Fruit fly (Drosophila melanogaster) whole organism, prepupa: ENCODE measurements around the gene CG10194.

Source experiments
- Blimp-1 ChIP-seq: fragments of 200-800 bp; sonication (Bioruptor generic); optimal IDR thresholded peaks from 3 replicates; lab custom pipeline; 2017; ENCODE audit warnings: missing biosample characterization, missing genetic modification characterization, mild to moderate bottlenecking, moderate library complexity, missing genetic modification reagents
- CG10669 ChIP-seq: fragments of 200-800 bp; sonication (Bioruptor generic); optimal IDR thresholded peaks from 3 replicates; lab custom pipeline; 2018; ENCODE audit warnings: missing biosample characterization, mild to moderate bottlenecking, missing genetic modification characterization, moderate library complexity
- CG11294 ChIP-seq: fragments of 200-800 bp; sonication (Bioruptor generic); IDR thresholded peaks from 2 replicates; pipeline ENCODE4 v1.3.6; 2022; ENCODE audit warnings: missing biosample characterization, missing genetic modification characterization
- CG11762 ChIP-seq: fragments of 200-800 bp; sonication (Bioruptor generic); optimal IDR thresholded peaks from 3 replicates; lab custom pipeline; 2016; ENCODE audit warnings: missing biosample characterization, missing genetic modification characterization; ENCODE audit not compliant: insufficient read depth
- CG11902 ChIP-seq: fragments of 200-800 bp; sonication (Bioruptor generic); optimal IDR thresholded peaks from 3 replicates; lab custom pipeline; 2016; ENCODE audit warnings: missing biosample characterization, missing genetic modification characterization
- CG15336 ChIP-seq: fragments of 200-800 bp; sonication (Bioruptor generic); IDR thresholded peaks from 2 replicates; pipeline ENCODE4 v1.3.6; 2022; ENCODE audit warnings: missing biosample characterization, missing genetic modification characterization
- CG1621 ChIP-seq: fragments of 200-800 bp; sonication (Bioruptor generic); optimal IDR thresholded peaks from 3 replicates; lab custom pipeline; 2018; ENCODE audit warnings: missing biosample characterization, mild to moderate bottlenecking, missing genetic modification characterization
- CG16779 ChIP-seq: fragments of 200-800 bp; sonication (Bioruptor generic); optimal IDR thresholded peaks from 3 replicates; lab custom pipeline; 2017; ENCODE audit warnings: missing biosample characterization, mild to moderate bottlenecking, missing genetic modification characterization
- CG3032 ChIP-seq: fragments of 200-800 bp; optimal IDR thresholded peaks from 2 replicates; lab custom pipeline; 2019; ENCODE audit warnings: missing biosample characterization, mild to moderate bottlenecking, missing genetic modification characterization, moderate library complexity
- CG31627 ChIP-seq: fragments of 200-800 bp; sonication (Bioruptor generic); optimal IDR thresholded peaks from 3 replicates; lab custom pipeline; 2016; ENCODE audit warnings: missing biosample characterization, missing genetic modification characterization
- CG32006 ChIP-seq: fragments of 200-800 bp; sonication (Bioruptor generic); optimal IDR thresholded peaks from 3 replicates; lab custom pipeline; 2017; ENCODE audit warnings: missing biosample characterization, mild to moderate bottlenecking, missing genetic modification characterization
- CG34406 ChIP-seq: fragments of 200-800 bp; sonication (Bioruptor generic); optimal IDR thresholded peaks from 3 replicates; lab custom pipeline; 2016; ENCODE audit warnings: missing biosample characterization, missing genetic modification characterization
- CG3919 ChIP-seq: fragments of 200-800 bp; sonication (Bioruptor generic); optimal IDR thresholded peaks from 3 replicates; lab custom pipeline; 2016; ENCODE audit warnings: missing biosample characterization, missing genetic modification characterization
- CG4318 ChIP-seq: fragments of 200-800 bp; sonication (Bioruptor generic); optimal IDR thresholded peaks from 3 replicates; lab custom pipeline; 2017; ENCODE audit warnings: missing biosample characterization, mild to moderate bottlenecking, missing genetic modification characterization
- CG6163 ChIP-seq: fragments of 200-800 bp; sonication (Bioruptor generic); IDR thresholded peaks from 3 replicates; pipeline ENCODE4 v1.3.6; 2022; ENCODE audit warnings: missing biosample characterization, missing genetic modification characterization
- CG6276 ChIP-seq: fragments of 200-800 bp; sonication (Bioruptor generic); optimal IDR thresholded peaks from 2 replicates; lab custom pipeline; 2017; ENCODE audit warnings: missing biosample characterization, mild to moderate bottlenecking, missing genetic modification characterization
- CG6792 ChIP-seq: fragments of 200-800 bp; sonication (Bioruptor generic); optimal IDR thresholded peaks from 3 replicates; lab custom pipeline; 2016; ENCODE audit warnings: missing biosample characterization, missing genetic modification characterization
- CG6854 ChIP-seq: fragments of 200-800 bp; sonication (Bioruptor generic); optimal IDR thresholded peaks from 2 replicates; lab custom pipeline; 2017; ENCODE audit warnings: missing biosample characterization, mild to moderate bottlenecking, missing genetic modification characterization
- CG7368 ChIP-seq: fragments of 200-800 bp; sonication (Bioruptor generic); optimal IDR thresholded peaks from 3 replicates; lab custom pipeline; 2016; ENCODE audit warnings: missing biosample characterization, missing genetic modification characterization
- CG8119 ChIP-seq: fragments of 200-800 bp; sonication (Bioruptor generic); IDR thresholded peaks from 3 replicates; pipeline ENCODE4 v1.3.6; 2022; ENCODE audit warnings: missing biosample characterization, missing genetic modification characterization
- CG8319 ChIP-seq: fragments of 200-800 bp; sonication (Bioruptor generic); optimal IDR thresholded peaks from 3 replicates; lab custom pipeline; 2016; ENCODE audit warnings: missing biosample characterization, missing genetic modification characterization
- CG9139 ChIP-seq: fragments of 200-800 bp; sonication (Bioruptor generic); optimal IDR thresholded peaks from 3 replicates; lab custom pipeline; 2017; ENCODE audit warnings: missing biosample characterization, mild to moderate bottlenecking, missing genetic modification characterization
- Eip75B ChIP-seq: fragments of 200-800 bp; sonication (Bioruptor generic); optimal IDR thresholded peaks from 3 replicates; lab custom pipeline; 2016; ENCODE audit warnings: missing biosample characterization, missing genetic modification characterization
- Eip78C ChIP-seq: fragments of 200-800 bp; sonication (Bioruptor generic); peaks from one replicate; lab custom pipeline; 2016; ENCODE audit warnings: missing biosample characterization, missing genetic modification characterization
- Eip93F ChIP-seq: fragments of 200-800 bp; sonication (Bioruptor generic); optimal IDR thresholded peaks from 2 replicates; lab custom pipeline; 2016; ENCODE audit warnings: missing biosample characterization, mild to moderate bottlenecking, missing genetic modification characterization
- Ets21C ChIP-seq: fragments of 200-800 bp; sonication (Bioruptor generic); optimal IDR thresholded peaks from 3 replicates; lab custom pipeline; 2016; ENCODE audit warnings: missing biosample characterization, missing genetic modification characterization
- Ets96B ChIP-seq: fragments of 200-800 bp; optimal IDR thresholded peaks from 2 replicates; lab custom pipeline; 2019; ENCODE audit warnings: missing biosample characterization, mild to moderate bottlenecking, missing genetic modification characterization, moderate library complexity
- Gug ChIP-seq: fragments of 200-800 bp; sonication (Bioruptor generic); IDR thresholded peaks from 2 replicates; pipeline ENCODE4 v1.3.6; 2022; ENCODE audit warnings: missing biosample characterization, missing genetic modification characterization
- Hr38 ChIP-seq: sonication (Bioruptor generic); optimal IDR thresholded peaks from 2 replicates; lab custom pipeline; 2016; ENCODE audit warnings: missing biosample characterization, missing genetic modification characterization
- Hr39 ChIP-seq: fragments of 200-800 bp; sonication (Bioruptor generic); optimal IDR thresholded peaks from 2 replicates; lab custom pipeline; 2016; ENCODE audit warnings: missing biosample characterization, missing genetic modification characterization
- Hr4 ChIP-seq: fragments of 200-800 bp; sonication (Bioruptor generic); optimal IDR thresholded peaks from 3 replicates; lab custom pipeline; 2016; ENCODE audit warnings: missing biosample characterization, missing genetic modification characterization
- Lpt ChIP-seq: fragments of 200-800 bp; sonication (Bioruptor generic); optimal IDR thresholded peaks from 3 replicates; lab custom pipeline; 2016; ENCODE audit warnings: missing biosample characterization, missing genetic modification characterization
- Met ChIP-seq: fragments of 200-800 bp; sonication (Bioruptor generic); optimal IDR thresholded peaks from 3 replicates; lab custom pipeline; 2016; ENCODE audit warnings: missing biosample characterization, missing genetic modification characterization
- OdsH ChIP-seq: fragments of 200-800 bp; sonication (Bioruptor generic); optimal IDR thresholded peaks from 3 replicates; lab custom pipeline; 2016; ENCODE audit warnings: missing biosample characterization, missing genetic modification characterization
- Smox ChIP-seq: fragments of 200-800 bp; sonication (Bioruptor generic); optimal IDR thresholded peaks from 3 replicates; lab custom pipeline; 2016; ENCODE audit warnings: missing biosample characterization, missing genetic modification characterization
- Sox102F ChIP-seq: fragments of 200-800 bp; sonication (Bioruptor generic); optimal IDR thresholded peaks from 2 replicates; lab custom pipeline; 2016; ENCODE audit warnings: missing biosample characterization, mild to moderate bottlenecking, missing genetic modification characterization
- Sox14 ChIP-seq: fragments of 200-800 bp; sonication (Bioruptor generic); optimal IDR thresholded peaks from 3 replicates; lab custom pipeline; 2016; ENCODE audit warnings: missing biosample characterization, missing genetic modification characterization
- Sox15 ChIP-seq: fragments of 200-800 bp; sonication (Bioruptor generic); optimal IDR thresholded peaks from 3 replicates; lab custom pipeline; 2016; ENCODE audit warnings: missing biosample characterization, missing genetic modification characterization
- achi ChIP-seq: fragments of 200-800 bp; sonication (Bioruptor generic); optimal IDR thresholded peaks from 3 replicates; lab custom pipeline; 2016; ENCODE audit warnings: missing biosample characterization, missing genetic modification characterization
- acj6 ChIP-seq: fragments of 200-800 bp; sonication (Bioruptor generic); optimal IDR thresholded peaks from 3 replicates; lab custom pipeline; 2016; ENCODE audit warnings: missing biosample characterization, missing genetic modification characterization
- cyc ChIP-seq: fragments of 200-800 bp; sonication (Bioruptor generic); optimal IDR thresholded peaks from 3 replicates; lab custom pipeline; 2016; ENCODE audit warnings: missing biosample characterization, missing genetic modification characterization
- dac ChIP-seq: fragments of 200-800 bp; sonication (Bioruptor generic); optimal IDR thresholded peaks from 2 replicates; lab custom pipeline; 2017; ENCODE audit warnings: missing biosample characterization, mild to moderate bottlenecking, missing genetic modification characterization
- esn ChIP-seq: fragments of 200-800 bp; sonication (Bioruptor generic); optimal IDR thresholded peaks from 2 replicates; lab custom pipeline; 2016; ENCODE audit warnings: missing biosample characterization, mild to moderate bottlenecking, missing genetic modification characterization, moderate library complexity
- fd59A ChIP-seq: fragments of 200-800 bp; sonication (Bioruptor generic); optimal IDR thresholded peaks from 2 replicates; lab custom pipeline; 2017; ENCODE audit warnings: missing biosample characterization, mild to moderate bottlenecking, missing genetic modification characterization, missing genetic modification reagents
- fkh ChIP-seq: fragments of 200-800 bp; sonication (Bioruptor generic); optimal IDR thresholded peaks from 3 replicates; lab custom pipeline; 2017; ENCODE audit warnings: missing biosample characterization, mild to moderate bottlenecking, missing genetic modification characterization, moderate library complexity
- lz ChIP-seq: fragments of 200-800 bp; sonication (Bioruptor generic); optimal IDR thresholded peaks from 3 replicates; lab custom pipeline; 2016; ENCODE audit warnings: missing biosample characterization, missing genetic modification characterization
- net ChIP-seq: fragments of 200-800 bp; sonication (Bioruptor generic); optimal IDR thresholded peaks from 3 replicates; lab custom pipeline; 2016; ENCODE audit warnings: missing biosample characterization, missing genetic modification characterization
- salr ChIP-seq, 2 experiments: fragments of 200-800 bp; sonication (Bioruptor generic); optimal IDR thresholded peaks; 3 replicates each; lab custom pipeline; 2016 to 2018; ENCODE audit warnings: missing biosample characterization in 2 of 2, missing genetic modification characterization in 2 of 2, mild to moderate bottlenecking in 1 of 2
- spab ChIP-seq: fragments of 200-800 bp; sonication (Bioruptor generic); optimal IDR thresholded peaks from 2 replicates; lab custom pipeline; 2017; ENCODE audit warnings: missing biosample characterization, mild to moderate bottlenecking, missing genetic modification characterization, missing genetic modification reagents
- ss ChIP-seq, 2 experiments: fragments of 200-800 bp; sonication (Bioruptor generic); optimal IDR thresholded peaks; 2 replicates in 1 of 2; 3 replicates in 1 of 2; lab custom pipeline; 2017 to 2018; ENCODE audit warnings: mild to moderate bottlenecking in 2 of 2, missing biosample characterization in 2 of 2, missing genetic modification characterization in 2 of 2, moderate library complexity in 1 of 2
- svp ChIP-seq: fragments of 200-800 bp; sonication (Bioruptor generic); peaks from one replicate; lab custom pipeline; 2016; ENCODE audit warnings: missing biosample characterization, missing genetic modification characterization
- topi ChIP-seq: fragments of 200-800 bp; sonication (Bioruptor generic); optimal IDR thresholded peaks from 3 replicates; lab custom pipeline; 2016; ENCODE audit warnings: missing biosample characterization, missing genetic modification characterization
- vri ChIP-seq: fragments of 200-800 bp; sonication (Bioruptor generic); optimal IDR thresholded peaks from 3 replicates; lab custom pipeline; 2016; ENCODE audit warnings: missing biosample characterization, mild to moderate bottlenecking, missing genetic modification characterization

CG10194 gene

dm6 chr2L:19489997-19490461 lies at the start of gene CG10194, which contains the start of gene CG18094:
Gene CG10194 (minus strand): TSS chr2L:19490104.
Gene CG18094 (plus strand): TSS chr2L:19490262.
- TF ChIP-seq Eip93F (GFP tag; lab: Kevin White, UChicago) (peak; percentile 1), CG16779 (tag; lab: Kevin White, UChicago) (no peak), CG15336 (GFP tag; lab: Robert Waterston, UW) (peak; percentile 48; the same call in 1 of the 2 replicates), CG6276 (GFP tag; lab: Kevin White, UChicago) (no peak), CG31627 (peak; percentile 49), CG10669 (GFP tag; lab: Kevin White, UChicago) (no peak), Gug (GFP tag; lab: Robert Waterston, UW) (no peak), CG3032 (no peak), CG4318 (GFP tag; lab: Kevin White, UChicago) (no peak), topi (GFP tag; lab: Kevin White, UChicago) (no peak), CG32006 (GFP tag; lab: Kevin White, UChicago) (no peak), CG11762 (GFP tag; lab: Kevin White, UChicago) (no peak), esn (GFP tag; lab: Kevin White, UChicago) (peak; percentile 78), Hr4 (peak; percentile 71), Eip78C (no peak), Blimp-1 (no peak), Sox102F (GFP tag; lab: Kevin White, UChicago) (no peak), cyc (GFP tag; lab: Kevin White, UChicago) (peak; percentile 60), dac (no peak), Ets96B (no peak), fd59A (GFP tag; lab: Kevin White, UChicago) (no peak), svp (GFP tag; lab: Kevin White, UChicago) (peak; percentile 86), CG11902 (GFP tag; lab: Kevin White, UChicago) (peak; percentile 8), CG3919 (GFP tag; lab: Kevin White, UChicago) (no peak), CG6163 (GFP tag; lab: Robert Waterston, UW) (0 out of 3 replicates have a peak, but pooled peaks have one; percentile 10), Eip75B (GFP tag; lab: Kevin White, UChicago) (no peak), salr (GFP tag; optimal IDR thresholded peaks at IDR 0.05; lab: Kevin White, UChicago) (no peak), CG6854 (GFP tag; lab: Kevin White, UChicago) (peak; percentile 9), Met (GFP tag; lab: Kevin White, UChicago) (no peak), net (GFP tag; lab: Kevin White, UChicago) (no peak), Ets21C (no peak), Hr38 (GFP tag; lab: Kevin White, UChicago) (no peak), Lpt (GFP tag; lab: Kevin White, UChicago) (no peak), achi (GFP tag; lab: Kevin White, UChicago) (no peak), Sox14 (GFP tag; lab: Kevin White, UChicago) (no peak), CG6792 (peak; percentile 62), CG8319 (GFP tag; lab: Kevin White, UChicago) (peak; percentile 7), OdsH (no peak), ss (GFP tag; optimal IDR thresholded peaks at IDR 0.05; lab: Kevin White, UChicago) (no peak), Hr39 (GFP tag; lab: Kevin White, UChicago) (no peak), CG1621 (no peak), lz (GFP tag; lab: Kevin White, UChicago) (peak; percentile 53), CG9139 (GFP tag; lab: Kevin White, UChicago) (no peak), CG34406 (GFP tag; lab: Kevin White, UChicago) (peak; percentile 57), CG8119 (peak; percentile 60; the same call in 2 of the 3 replicates), spab (no peak), CG11294 (peak; percentile 25; the same call in 1 of the 2 replicates), acj6 (GFP tag; lab: Kevin White, UChicago) (no peak), vri (GFP tag; lab: Kevin White, UChicago) (no peak), Smox (GFP tag; lab: Kevin White, UChicago) (no peak), fkh (GFP tag; lab: Kevin White, UChicago) (no peak), CG7368 (GFP tag; lab: Kevin White, UChicago) (no peak), Sox15 (peak; percentile 11)
